Worm (Caenorhabditis elegans): Measurements from ENCODE around the gene Y11D7A.3.
"Not testable (repeated sequence)": the region's sequence is repeated elsewhere in the genome, so short reads cannot be mapped to it uniquely, and the experiment has no call there.

Y11D7A.3 gene

ce11 chrIV:9232421-9233141, at the start of gene Y11D7A.3:
Gene Y11D7A.3 (plus strand): TSS chrIV:9233091.
- TF ChIP-seq him-1 (tag; optimal IDR thresholded peaks at IDR 0.05) = no peak
- TF ChIP-seq dao-5 (tag; optimal IDR thresholded peaks at IDR 0.05) = no peak
- TF ChIP-seq W03F9.2 (tag; optimal IDR thresholded peaks at IDR 0.05) = no peak

DNA sequence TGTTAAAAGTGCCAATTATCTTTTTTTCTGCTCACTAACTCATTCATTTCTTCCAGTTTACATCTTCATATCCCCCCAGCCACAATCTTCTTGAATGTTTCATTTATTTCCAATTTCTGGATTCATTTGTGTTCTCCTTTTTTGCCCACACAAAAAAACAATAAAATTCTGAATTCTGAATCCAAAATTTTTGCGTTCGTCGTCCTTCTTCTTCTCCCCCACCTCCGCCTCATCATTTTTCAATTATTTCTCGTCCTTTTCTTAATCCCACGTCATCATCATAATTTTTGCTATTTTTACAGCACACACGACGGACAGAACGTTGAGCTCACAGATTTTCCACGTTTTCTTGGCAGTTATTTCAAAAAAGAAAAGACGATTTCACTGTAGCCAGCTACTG, 48.3 kb upstream of the Y11D7A.3 start, which contains the start of gene C07C7.1:
Gene C07C7.1, plus strand, starts transcription at position 301 of the 400 bp plus-strand sequence.
- TF ChIP-seq him-1 (tag; optimal IDR thresholded peaks at IDR 0.05) (no peak), W03F9.2 (tag; optimal IDR thresholded peaks at IDR 0.05) (no peak), dao-5 (tag; optimal IDR thresholded peaks at IDR 0.05) (no peak)

DNA sequence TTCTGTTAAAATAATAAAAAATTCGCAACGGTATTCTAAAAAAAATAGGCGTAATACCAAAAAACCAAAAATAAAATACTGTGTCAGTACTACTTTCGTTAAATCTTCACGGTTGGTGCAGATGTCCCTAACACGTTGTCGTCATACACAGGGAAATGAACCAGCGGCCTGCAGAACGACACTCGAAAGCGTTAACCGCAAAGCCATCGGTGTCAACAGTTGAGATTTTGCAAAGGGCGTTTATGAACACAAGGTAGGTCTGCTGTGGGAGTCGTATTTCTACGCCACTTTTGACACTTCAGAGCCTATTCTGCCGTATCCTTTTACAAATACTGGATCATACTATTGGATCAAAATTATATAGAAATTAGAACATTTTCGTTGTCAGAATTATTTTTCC, 41.7 kb upstream of the Y11D7A.3 start:
- TF ChIP-seq dao-5 (tag; optimal IDR thresholded peaks at IDR 0.05) (peak; percentile 74), him-1 (tag; optimal IDR thresholded peaks at IDR 0.05) (peak; percentile 69), W03F9.2 (tag; optimal IDR thresholded peaks at IDR 0.05) (peak; percentile 33)

- TF ChIP-seq him-1 (tag; optimal IDR thresholded peaks at IDR 0.05) (no peak), W03F9.2 (tag; optimal IDR thresholded peaks at IDR 0.05) (no peak)
Measured at ce11 chrIV:9192522-9192921, 40.4 kb upstream of the Y11D7A.3 start, which contains the start of gene C46C2.5. Gene C46C2.5 (minus strand): TSS chrIV:9192622.

ce11 chrIV:9194524-9194923, 38.4 kb upstream of the Y11D7A.3 start, which contains the start of gene C46C2.7:
Gene C46C2.7 (plus strand): TSS chrIV:9194824.
- not testable (repeated sequence) for TF ChIP-seq dao-5, him-1, W03F9.2 (tag; optimal IDR thresholded peaks at IDR 0.05)

ce11 chrIV:9196755-9197154, 36.1 kb upstream of the Y11D7A.3 start:
- TF ChIP-seq W03F9.2 (tag; optimal IDR thresholded peaks at IDR 0.05) = peak; percentile 16
- no peak for TF ChIP-seq dao-5 (tag; optimal IDR thresholded peaks at IDR 0.05)
- peak; percentile 48 for TF ChIP-seq him-1 (tag; optimal IDR thresholded peaks at IDR 0.05)

DNA sequence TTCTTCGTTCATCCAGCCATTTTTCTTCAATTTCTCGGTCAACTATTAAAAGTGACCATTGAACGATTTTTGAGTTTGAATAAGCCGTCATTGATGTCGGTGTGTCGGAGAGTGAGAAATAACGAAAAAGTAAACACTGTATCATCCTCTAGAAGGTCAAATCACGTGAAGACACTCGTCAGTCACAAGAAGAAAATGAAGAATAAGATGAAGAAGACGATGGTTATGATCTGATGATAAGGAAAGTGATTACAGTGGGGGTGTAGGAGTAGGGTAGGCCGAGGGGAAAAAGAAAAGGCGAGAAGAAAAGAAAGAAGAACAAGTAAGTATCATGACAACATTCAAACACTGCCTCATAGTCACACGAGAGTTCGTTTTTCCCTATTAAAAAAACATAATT, 34.8 kb upstream of the Y11D7A.3 start:
- peak; percentile 11 for TF ChIP-seq W03F9.2 (tag; optimal IDR thresholded peaks at IDR 0.05)
- no peak for TF ChIP-seq dao-5 (tag; optimal IDR thresholded peaks at IDR 0.05)

DNA sequence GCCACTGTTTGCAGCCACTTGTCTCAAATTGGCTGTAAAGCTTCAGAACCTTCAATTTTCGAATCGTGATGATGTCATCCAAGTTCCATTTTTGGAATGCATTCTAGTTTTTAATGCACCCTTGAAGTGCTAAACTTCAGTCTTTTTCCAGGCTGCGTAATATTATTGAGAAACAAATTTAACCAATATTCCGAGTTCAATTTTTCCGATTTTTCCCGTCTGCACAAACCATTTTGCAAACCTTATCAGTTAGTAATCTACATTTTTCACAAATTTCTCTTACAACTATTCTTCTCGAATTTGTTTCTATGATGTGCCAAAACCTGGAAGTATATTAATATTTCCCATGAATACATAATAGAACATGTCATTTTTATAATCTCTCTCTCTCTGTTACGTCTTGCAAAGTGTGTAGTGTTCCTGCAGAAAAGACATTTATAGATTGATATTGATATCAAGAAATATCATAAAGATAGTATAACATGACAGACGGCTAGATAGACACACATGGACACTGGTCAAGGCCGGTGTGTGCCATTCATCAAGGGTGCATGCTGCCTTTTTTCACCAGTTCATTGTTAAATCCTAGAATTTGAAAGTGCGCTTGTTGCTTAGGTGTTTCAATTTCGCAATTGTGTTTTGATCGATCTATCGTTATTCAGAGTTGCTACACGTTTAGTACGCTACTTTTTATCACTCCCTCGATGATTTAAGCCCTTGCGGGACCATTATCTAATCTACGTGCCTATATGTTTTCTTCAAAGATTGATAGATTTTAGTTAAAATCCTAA, 33.5 kb upstream of the Y11D7A.3 start:
- TF ChIP-seq W03F9.2 (tag; optimal IDR thresholded peaks at IDR 0.05) (no peak), him-1 (tag; optimal IDR thresholded peaks at IDR 0.05) (no peak), dao-5 (tag; optimal IDR thresholded peaks at IDR 0.05) (no peak)

DNA sequence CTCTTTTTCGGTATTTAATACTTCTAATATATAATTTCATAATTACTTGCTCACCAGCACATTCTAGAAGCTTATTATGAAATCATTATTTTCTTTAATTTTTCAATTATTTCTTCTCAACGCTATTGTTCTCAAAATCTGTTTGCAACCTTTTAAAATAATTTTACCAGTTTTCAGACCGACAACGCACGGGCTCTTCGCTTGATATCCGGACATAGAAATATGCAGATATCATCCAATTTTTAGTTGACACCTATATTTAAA, 33.0 kb upstream of the Y11D7A.3 start, which contains the start of gene wnk-1:
Gene wnk-1, plus strand, starts transcription at position 165 of the 264 bp plus-strand sequence.
- TF ChIP-seq him-1 (tag; optimal IDR thresholded peaks at IDR 0.05) (no peak), dao-5 (tag; optimal IDR thresholded peaks at IDR 0.05) (no peak), W03F9.2 (tag; optimal IDR thresholded peaks at IDR 0.05) (no peak)

DNA sequence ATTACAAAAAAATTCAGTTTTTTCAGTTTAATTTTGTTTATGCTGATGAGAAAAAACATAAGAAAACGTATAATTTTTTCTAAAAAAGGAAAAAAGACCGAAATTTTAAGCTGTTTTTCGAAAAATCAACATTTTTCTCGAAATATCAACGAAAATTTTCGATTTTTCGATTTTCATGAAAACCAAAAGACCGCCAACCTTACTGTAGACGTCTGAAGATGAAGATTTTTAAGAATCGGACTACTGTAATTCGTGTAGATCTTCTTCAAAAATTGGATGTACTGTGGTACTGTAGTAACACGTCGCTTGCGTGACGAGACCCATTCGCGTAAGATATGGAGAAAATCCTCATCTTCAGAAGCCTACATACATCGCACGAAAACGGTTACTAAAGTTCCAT, 22.1 kb upstream of the Y11D7A.3 start:
- no peak for TF ChIP-seq dao-5 (tag; optimal IDR thresholded peaks at IDR 0.05)
- TF ChIP-seq him-1 (tag; optimal IDR thresholded peaks at IDR 0.05) = no peak
- TF ChIP-seq W03F9.2 (tag; optimal IDR thresholded peaks at IDR 0.05) = no peak

DNA sequence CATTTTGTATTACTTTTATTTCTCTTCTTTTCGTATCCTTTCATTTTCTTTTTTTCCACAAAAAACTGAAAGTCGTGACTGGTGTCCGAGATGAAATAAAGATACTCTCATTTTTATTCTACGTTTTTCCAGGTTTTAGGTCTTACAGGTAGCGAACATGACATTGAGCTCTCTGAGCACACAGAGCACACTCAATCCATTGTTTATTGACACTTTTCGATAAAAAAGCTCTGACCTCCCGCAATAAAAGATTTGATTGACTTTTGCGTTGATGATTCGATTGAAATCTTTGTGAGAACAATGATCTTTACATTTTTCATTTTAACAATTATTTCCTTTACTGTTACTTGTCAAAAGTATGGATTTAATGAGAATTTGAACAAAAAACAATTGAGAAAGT, 20.8 kb upstream of the Y11D7A.3 start, which contains the start of gene C46C2.6:
Gene C46C2.6, plus strand, starts transcription at position 301 of the 400 bp plus-strand sequence.
- TF ChIP-seq him-1 (tag; optimal IDR thresholded peaks at IDR 0.05) = no peak
- no peak for TF ChIP-seq dao-5 (tag; optimal IDR thresholded peaks at IDR 0.05)
- TF ChIP-seq W03F9.2 (tag; optimal IDR thresholded peaks at IDR 0.05) = no peak

DNA sequence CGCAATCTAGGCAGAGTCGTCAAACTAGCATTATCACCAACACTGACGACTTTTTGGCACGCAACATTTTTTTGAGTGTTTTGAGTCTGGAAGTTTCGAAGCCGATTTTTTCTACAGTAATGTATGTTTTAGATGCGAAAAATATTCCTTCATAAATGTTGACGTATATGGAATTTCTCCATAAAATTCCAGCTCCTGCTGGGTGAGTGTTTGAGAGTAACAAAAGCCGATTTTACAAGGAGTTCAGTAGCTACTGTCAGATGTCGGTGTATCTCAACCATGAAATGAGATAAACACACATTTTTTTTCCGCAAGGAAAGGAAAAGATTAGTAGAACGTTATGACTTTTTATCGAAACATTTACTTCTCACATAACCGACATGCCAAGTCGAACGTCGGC, 18.1 kb upstream of the Y11D7A.3 start:
- TF ChIP-seq dao-5 (tag; optimal IDR thresholded peaks at IDR 0.05) = no peak
- no peak for TF ChIP-seq him-1 (tag; optimal IDR thresholded peaks at IDR 0.05)

DNA sequence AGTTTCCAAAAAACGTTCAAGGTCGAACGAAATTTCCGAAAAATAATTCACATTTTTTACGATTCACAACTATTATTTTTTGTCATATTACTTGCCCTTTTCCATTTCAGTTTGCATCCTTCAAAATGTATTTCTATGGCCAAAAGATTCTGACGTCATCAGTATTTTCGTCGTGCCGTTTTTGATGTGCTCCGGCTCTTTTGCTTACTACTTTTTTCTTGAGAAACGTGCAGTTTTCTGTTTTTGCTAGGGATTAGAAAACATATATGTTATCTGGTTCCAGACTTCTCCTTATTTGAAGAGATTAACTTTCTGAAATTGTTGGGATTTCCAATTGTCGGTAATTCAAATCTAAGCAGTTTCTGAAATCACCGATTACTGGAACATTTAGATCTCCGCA, 17.1 kb upstream of the Y11D7A.3 start:
- TF ChIP-seq dao-5 (tag; optimal IDR thresholded peaks at IDR 0.05) (no peak), W03F9.2 (tag; optimal IDR thresholded peaks at IDR 0.05) (no peak), him-1 (tag; optimal IDR thresholded peaks at IDR 0.05) (no peak)

DNA sequence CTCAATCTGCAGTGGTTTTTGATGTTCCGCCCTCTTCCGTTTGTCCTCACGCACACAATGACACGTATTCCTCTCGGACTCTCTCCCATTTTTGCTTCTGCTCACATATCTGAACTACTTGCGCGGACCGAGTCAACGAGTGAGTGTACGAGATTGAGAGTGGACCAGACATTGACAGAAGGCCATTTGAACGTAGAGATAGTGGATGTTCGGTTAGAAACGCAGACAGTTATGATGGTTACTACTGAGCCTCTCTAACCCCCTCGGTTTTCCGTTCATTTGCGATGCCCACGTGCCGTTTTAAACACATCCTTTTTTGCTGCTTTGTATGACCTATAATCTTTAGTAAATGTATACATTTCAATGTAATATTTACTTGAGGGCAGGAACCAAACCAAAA, 16.5 kb upstream of the Y11D7A.3 start:
- TF ChIP-seq W03F9.2 (tag; optimal IDR thresholded peaks at IDR 0.05) (no peak), him-1 (tag; optimal IDR thresholded peaks at IDR 0.05) (no peak), dao-5 (tag; optimal IDR thresholded peaks at IDR 0.05) (no peak)

All from whole organism, L4/young adult.